Worm (Caenorhabditis elegans): ENCODE data around the gene aexr-1.

aexr-1 gene

DNA sequence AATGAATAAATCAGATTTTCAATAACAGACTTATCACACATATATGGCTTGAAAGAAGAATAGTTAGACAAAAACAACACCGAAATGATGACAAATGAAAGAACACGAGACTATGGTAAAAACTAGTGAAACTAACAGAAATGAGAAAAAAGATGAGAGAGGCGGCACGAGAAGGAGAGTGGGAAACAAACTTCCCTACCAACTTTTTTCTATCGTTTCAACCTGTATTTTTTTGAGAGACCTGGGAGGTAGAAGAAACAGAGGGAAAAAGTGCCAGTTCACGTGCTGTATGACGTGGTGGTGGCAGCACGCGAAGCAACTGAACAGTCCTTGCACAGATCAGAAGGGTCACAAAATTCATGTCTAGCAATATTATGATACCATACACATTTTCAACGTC lies 7.7 kb upstream of the aexr-1 start:
- no peak for TF ChIP-seq elt-1 (tag; optimal IDR thresholded peaks at IDR 0.05; ENCODE audit: borderline replicate concordance, insufficient read depth)
- no peak for TF ChIP-seq blmp-1 (tag; optimal IDR thresholded peaks at IDR 0.05)
- no peak for TF ChIP-seq unc-39 (tag; optimal IDR thresholded peaks at IDR 0.05)
- no peak for TF ChIP-seq nhr-28 (tag; optimal IDR thresholded peaks at IDR 0.05)
- no peak for TF ChIP-seq ces-1 (GFP tag; optimal IDR thresholded peaks at IDR 0.05)
- no peak for TF ChIP-seq nhr-12 (tag; optimal IDR thresholded peaks at IDR 0.05)
- no peak for TF ChIP-seq hlh-1 (tag; optimal IDR thresholded peaks at IDR 0.05)
- TF ChIP-seq elt-3 (tag; optimal IDR thresholded peaks at IDR 0.05), result no peak
- no peak for TF ChIP-seq cnd-1 (tag; optimal IDR thresholded peaks at IDR 0.05)
- TF ChIP-seq nhr-2 (tag; optimal IDR thresholded peaks at IDR 0.05), result no peak
- no peak for TF ChIP-seq M03D4.4 (tag; optimal IDR thresholded peaks at IDR 0.05)
- no peak for TF ChIP-seq sptf-1 (tag; optimal IDR thresholded peaks at IDR 0.05)
- TF ChIP-seq ztf-11 (tag; optimal IDR thresholded peaks at IDR 0.05), result no peak
- TF ChIP-seq lin-32 (GFP tag; optimal IDR thresholded peaks at IDR 0.05), result no peak
- TF ChIP-seq mab-5 (tag; optimal IDR thresholded peaks at IDR 0.05), result no peak
- no peak for TF ChIP-seq lsy-2 (tag; optimal IDR thresholded peaks at IDR 0.05)

DNA sequence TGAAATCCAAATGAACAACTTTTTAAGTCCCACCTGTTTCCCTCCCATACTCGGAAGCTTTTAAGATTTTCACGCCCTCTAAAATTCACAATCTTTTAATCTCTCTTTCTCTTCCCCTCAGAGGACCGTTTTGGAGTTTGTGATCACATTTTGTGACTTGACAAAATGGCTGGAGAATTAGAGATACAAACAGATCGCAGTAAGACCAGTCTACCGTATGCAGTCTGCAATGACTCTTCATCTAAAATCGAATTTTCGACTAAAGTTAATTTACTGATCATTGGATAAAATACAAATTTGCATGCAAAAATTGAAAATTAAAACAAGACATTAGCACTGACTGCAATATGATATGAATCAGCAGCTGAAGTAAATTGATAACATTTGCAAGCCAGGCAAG lies 6.4 kb upstream of the aexr-1 start:
- TF ChIP-seq nhr-237 (tag; optimal IDR thresholded peaks at IDR 0.05) (no peak), lsy-2 (tag; optimal IDR thresholded peaks at IDR 0.05) (no peak), elt-3 (tag; optimal IDR thresholded peaks at IDR 0.05) (no peak), tbx-8 (GFP tag; optimal IDR thresholded peaks at IDR 0.05) (no peak), lin-13 (tag; optimal IDR thresholded peaks at IDR 0.05) (no peak), lin-32 (GFP tag; optimal IDR thresholded peaks at IDR 0.05) (no peak), unc-39 (tag; optimal IDR thresholded peaks at IDR 0.05) (no peak), unc-120 (tag; optimal IDR thresholded peaks at IDR 0.05; ENCODE audit: poor library complexity, severe bottlenecking) (no peak), M03D4.4 (tag; optimal IDR thresholded peaks at IDR 0.05) (no peak), blmp-1 (tag; optimal IDR thresholded peaks at IDR 0.05) (no peak), ceh-39 (tag; optimal IDR thresholded peaks at IDR 0.05) (no peak), sptf-1 (tag; optimal IDR thresholded peaks at IDR 0.05) (no peak), flh-1 (GFP tag; optimal IDR thresholded peaks at IDR 0.05) (no peak), ceh-43 (GFP tag; optimal IDR thresholded peaks at IDR 0.05) (no peak), zip-8 (tag; optimal IDR thresholded peaks at IDR 0.05) (no peak), drap-1 (GFP tag; optimal IDR thresholded peaks at IDR 0.05) (no peak), mab-5 (tag; optimal IDR thresholded peaks at IDR 0.05) (no peak), sem-2 (GFP tag; optimal IDR thresholded peaks at IDR 0.05) (no peak)

DNA sequence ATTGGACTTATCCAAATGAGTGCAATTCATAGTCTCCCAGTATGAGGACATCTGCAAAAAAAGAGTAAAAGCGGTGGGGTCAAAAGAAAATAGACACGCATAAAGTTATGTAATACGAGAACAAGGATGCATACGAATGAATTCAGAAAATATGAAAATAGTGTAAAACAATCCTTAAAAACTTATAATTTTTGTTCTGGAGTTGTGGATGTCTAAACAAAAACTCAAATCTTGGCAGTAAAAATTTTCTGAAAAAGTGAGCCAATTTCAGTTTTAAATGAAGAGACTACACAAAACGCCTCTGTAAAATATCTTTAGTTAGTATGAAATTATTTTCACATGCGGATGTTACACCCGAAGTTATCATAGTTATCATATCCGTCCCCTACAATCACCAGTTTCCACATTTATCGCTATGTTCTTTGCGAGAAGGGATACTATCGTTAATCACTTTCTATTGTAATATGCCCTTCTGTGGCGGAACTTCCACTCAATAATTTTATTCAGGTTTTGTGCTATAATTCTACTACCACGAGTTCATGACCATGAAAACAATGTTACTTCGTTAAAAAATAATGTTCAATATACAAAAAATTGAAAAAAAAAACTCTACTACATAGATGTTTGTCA lies 5.6 kb upstream of the aexr-1 start, which contains the start of gene nhr-120:
Gene nhr-120 (minus strand): TSS at position 51 of the 630 bp plus-strand sequence.
- TF ChIP-seq nhr-237 (tag; optimal IDR thresholded peaks at IDR 0.05), result no peak
- TF ChIP-seq nhr-2 (tag; optimal IDR thresholded peaks at IDR 0.05), result no peak
- TF ChIP-seq lsy-2 (tag; optimal IDR thresholded peaks at IDR 0.05), result no peak
- no peak for TF ChIP-seq snpc-4 (tag; optimal IDR thresholded peaks at IDR 0.05)
- TF ChIP-seq ham-2 (GFP tag; optimal IDR thresholded peaks at IDR 0.05), result no peak
- no peak for TF ChIP-seq nhr-28 (tag; optimal IDR thresholded peaks at IDR 0.05)
- no peak for TF ChIP-seq elt-1 (tag; optimal IDR thresholded peaks at IDR 0.05; ENCODE audit: borderline replicate concordance, insufficient read depth)
- TF ChIP-seq sptf-1 (tag; optimal IDR thresholded peaks at IDR 0.05), result no peak
- TF ChIP-seq elt-3 (tag; optimal IDR thresholded peaks at IDR 0.05), result no peak
- no peak for TF ChIP-seq flh-1 (GFP tag; optimal IDR thresholded peaks at IDR 0.05)
- TF ChIP-seq ceh-43 (GFP tag; optimal IDR thresholded peaks at IDR 0.05), result no peak
- TF ChIP-seq mab-5 (tag; optimal IDR thresholded peaks at IDR 0.05), result no peak
- TF ChIP-seq ces-1 (GFP tag; optimal IDR thresholded peaks at IDR 0.05), result no peak
- TF ChIP-seq unc-39 (tag; optimal IDR thresholded peaks at IDR 0.05), result no peak
- no peak for TF ChIP-seq blmp-1 (tag; optimal IDR thresholded peaks at IDR 0.05)
- TF ChIP-seq M03D4.4 (tag; optimal IDR thresholded peaks at IDR 0.05), result no peak
- TF ChIP-seq unc-120 (tag; optimal IDR thresholded peaks at IDR 0.05; ENCODE audit: poor library complexity, severe bottlenecking), result no peak
- TF ChIP-seq mep-1 (tag; optimal IDR thresholded peaks at IDR 0.05), result no peak
- no peak for TF ChIP-seq mls-2 (tag; optimal IDR thresholded peaks at IDR 0.05)
- no peak for TF ChIP-seq unc-62 (GFP tag; optimal IDR thresholded peaks at IDR 0.05)

DNA sequence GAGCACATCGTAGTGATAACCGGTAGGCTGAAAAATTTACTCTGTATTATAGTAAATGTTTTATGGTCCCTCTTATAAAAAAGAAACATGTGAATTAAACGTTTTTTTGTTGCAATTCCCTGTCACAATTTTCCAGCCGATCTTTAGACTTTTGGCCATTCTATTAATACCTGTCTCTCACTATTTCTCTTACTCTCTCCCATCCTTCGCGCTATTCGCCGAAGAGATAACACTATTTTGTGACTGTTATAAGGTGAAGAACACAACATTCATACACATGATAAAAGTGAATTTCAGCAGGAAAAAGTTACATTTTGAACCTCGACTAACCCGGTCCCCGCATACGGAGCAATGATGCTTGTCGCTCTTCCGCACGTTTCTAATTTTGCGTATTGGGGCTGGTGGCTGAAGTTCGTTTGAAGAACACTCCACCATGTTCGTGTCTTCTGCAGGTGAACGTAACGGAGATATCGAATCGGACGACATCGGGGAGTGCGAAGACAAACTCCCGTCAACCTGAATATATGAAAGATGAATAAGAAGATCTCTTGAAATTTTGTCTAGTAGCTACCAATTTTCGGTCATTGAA lies 4.0 kb upstream of the aexr-1 start:
- no peak for TF ChIP-seq drap-1 (GFP tag; optimal IDR thresholded peaks at IDR 0.05)
- TF ChIP-seq hlh-1 (tag; optimal IDR thresholded peaks at IDR 0.05), result no peak
- no peak for TF ChIP-seq nhr-12 (tag; optimal IDR thresholded peaks at IDR 0.05)
- TF ChIP-seq nhr-2 (tag; optimal IDR thresholded peaks at IDR 0.05), result no peak
- TF ChIP-seq ceh-83 (GFP tag; optimal IDR thresholded peaks at IDR 0.05), result no peak
- no peak for TF ChIP-seq mep-1 (tag; optimal IDR thresholded peaks at IDR 0.05)
- TF ChIP-seq ceh-43 (GFP tag; optimal IDR thresholded peaks at IDR 0.05), result no peak
- no peak for TF ChIP-seq zip-8 (tag; optimal IDR thresholded peaks at IDR 0.05)
- no peak for TF ChIP-seq ces-1 (GFP tag; optimal IDR thresholded peaks at IDR 0.05)
- TF ChIP-seq flh-1 (GFP tag; optimal IDR thresholded peaks at IDR 0.05), result no peak
- no peak for TF ChIP-seq lin-13 (tag; optimal IDR thresholded peaks at IDR 0.05)
- no peak for TF ChIP-seq cnd-1 (tag; optimal IDR thresholded peaks at IDR 0.05)
